Worm (Caenorhabditis elegans): ENCODE data around the gene ttr-20.

ce11 chrIV:4218276-4218675, 28.3 kb upstream of the ttr-20 start:
- TF ChIP-seq Y116A8C.19 (tag; optimal IDR thresholded peaks at IDR 0.05; ENCODE audit: borderline replicate concordance) (no peak), elt-2 (tag; optimal IDR thresholded peaks at IDR 0.05) (no peak), blmp-1 (tag; optimal IDR thresholded peaks at IDR 0.05) (no peak), alr-1 (tag; optimal IDR thresholded peaks at IDR 0.05; ENCODE audit: borderline replicate concordance) (no peak), snpc-4 (tag; optimal IDR thresholded peaks at IDR 0.05) (no peak), fkh-10 (GFP tag; optimal IDR thresholded peaks at IDR 0.05) (no peak)

All from whole organism, L1 larva.